Fruit fly (Drosophila melanogaster) whole organism, wandering third instar larva: Measurements from ENCODE around the gene IntS6.

Experiments used
- Abd-B ChIP-seq: fragments of >200 bp; optimal IDR thresholded peaks from 2 replicates; lab custom pipeline; 2017; ENCODE audit warnings: missing biosample characterization, missing genetic modification characterization
- CG32264 ChIP-seq: fragments of 200-800 bp; sonication (Bioruptor generic); optimal IDR thresholded peaks from 2 replicates; lab custom pipeline; 2016; ENCODE audit warnings: missing biosample characterization, missing genetic modification characterization
- CG9705 ChIP-seq: fragments of 200-800 bp; sonication (Bioruptor generic); optimal IDR thresholded peaks from 2 replicates; lab custom pipeline; 2018; ENCODE audit warnings: missing biosample characterization, mild to moderate bottlenecking, missing genetic modification characterization
- CrebA ChIP-seq: fragments of 200-800 bp; sonication (Bioruptor generic); optimal IDR thresholded peaks from 2 replicates; lab custom pipeline; 2016; ENCODE audit warnings: missing biosample characterization, mild to moderate bottlenecking, missing genetic modification characterization, borderline replicate concordance
- Dfd ChIP-seq: fragments of >200 bp; optimal IDR thresholded peaks from 2 replicates; lab custom pipeline; 2017; ENCODE audit warnings: missing biosample characterization, missing genetic modification characterization
- Dif ChIP-seq: fragments of 200-275, 200-300 bp; sonication (Bioruptor generic); optimal IDR thresholded peaks from 2 replicates; lab custom pipeline; 2018; ENCODE audit warnings: missing biosample characterization, missing genetic modification characterization; ENCODE audit not compliant: partially characterized antibody
- GATAd ChIP-seq: sonication (Bioruptor generic); optimal IDR thresholded peaks from 2 replicates; lab custom pipeline; 2016; ENCODE audit warnings: missing biosample characterization, missing genetic modification characterization
- HLH106 ChIP-seq: fragments of 200-800 bp; optimal IDR thresholded peaks from 3 replicates; lab custom pipeline; 2019; ENCODE audit warnings: missing biosample characterization, mild to moderate bottlenecking, missing genetic modification characterization, moderate library complexity
- Hnf4 ChIP-seq: fragments of 200-800 bp; sonication (Bioruptor generic); optimal IDR thresholded peaks from 2 replicates; lab custom pipeline; 2016; ENCODE audit warnings: missing biosample characterization, mild to moderate bottlenecking, missing genetic modification characterization
- Hr78 ChIP-seq: fragments of >200 bp; optimal IDR thresholded peaks from 2 replicates; lab custom pipeline; 2017; ENCODE audit warnings: missing biosample characterization, missing genetic modification characterization
- Hr83 ChIP-seq: fragments of 200-300 bp; sonication (Bioruptor generic); optimal IDR thresholded peaks from 2 replicates; lab custom pipeline; 2016; ENCODE audit warnings: missing biosample characterization, mild to moderate bottlenecking, missing genetic modification characterization, moderate library complexity; ENCODE audit not compliant: poor library complexity, severe bottlenecking
- Jra ChIP-seq: sonication (Bioruptor generic); optimal IDR thresholded peaks from 2 replicates; lab custom pipeline; 2016; ENCODE audit warnings: missing biosample characterization, missing genetic modification characterization
- Mio ChIP-seq: sonication (Bioruptor generic); optimal IDR thresholded peaks from 2 replicates; lab custom pipeline; 2016; ENCODE audit warnings: missing biosample characterization, missing genetic modification characterization
- Myc ChIP-seq: fragments of >200 bp; optimal IDR thresholded peaks from 2 replicates; lab custom pipeline; 2017
- N ChIP-seq: fragments of >200 bp; optimal IDR thresholded peaks from 2 replicates; lab custom pipeline; 2018; ENCODE audit warnings: missing biosample characterization, missing external identifiers, missing genetic modification characterization
- OdsH ChIP-seq: fragments of 200-800 bp; sonication (Bioruptor generic); optimal IDR thresholded peaks from 2 replicates; lab custom pipeline; 2016; ENCODE audit warnings: missing biosample characterization, mild to moderate bottlenecking, missing genetic modification characterization
- Rel ChIP-seq, 2 experiments: fragments of 200-800 bp; sonication (Bioruptor generic) in 1 of 2; optimal IDR thresholded peaks; 2 replicates in 1 of 2; 3 replicates in 1 of 2; lab custom pipeline; 2016 to 2019; ENCODE audit warnings: mild to moderate bottlenecking in 2 of 2, missing biosample characterization in 2 of 2, missing genetic modification characterization in 2 of 2, moderate library complexity in 1 of 2
- Sp1 ChIP-seq: fragments of 200-800 bp; sonication (Bioruptor generic); optimal IDR thresholded peaks from 3 replicates; lab custom pipeline; 2019; ENCODE audit warnings: missing biosample characterization, mild to moderate bottlenecking, missing genetic modification characterization, moderate library complexity
- Vsx2 ChIP-seq: fragments of 200-300, 225-300 bp; sonication (Bioruptor generic); optimal IDR thresholded peaks from 2 replicates; lab custom pipeline; 2018; ENCODE audit warnings: missing biosample characterization, missing genetic modification characterization; ENCODE audit not compliant: partially characterized antibody
- br ChIP-seq: fragments of 200-800 bp; sonication (Bioruptor generic); optimal IDR thresholded peaks from 2 replicates; lab custom pipeline; 2016; ENCODE audit warnings: missing biosample characterization, missing genetic modification characterization
- brk ChIP-seq: fragments of 200-800 bp; sonication (Bioruptor generic); optimal IDR thresholded peaks from 2 replicates; lab custom pipeline; 2016; ENCODE audit warnings: missing biosample characterization, mild to moderate bottlenecking, missing genetic modification characterization
- dl ChIP-seq, 2 experiments: fragments of 175-275, 200-275 bp in 1 of 2; fragments of 200-275 bp in 1 of 2; sonication (Bioruptor generic); optimal IDR thresholded peaks; lab custom pipeline; 2018; ENCODE audit warnings: mild to moderate bottlenecking in 2 of 2, missing biosample characterization in 2 of 2, missing genetic modification characterization in 2 of 2, moderate library complexity in 2 of 2; ENCODE audit not compliant: partially characterized antibody in 2 of 2, insufficient read depth in 1 of 2
- dmrt93B ChIP-seq: fragments of 200-800 bp; sonication (Bioruptor generic); optimal IDR thresholded peaks from 2 replicates; lab custom pipeline; 2018; ENCODE audit warnings: missing biosample characterization, mild to moderate bottlenecking, missing genetic modification characterization
- dsf ChIP-seq: sonication (Bioruptor generic); optimal IDR thresholded peaks from 2 replicates; lab custom pipeline; 2016; ENCODE audit warnings: missing biosample characterization, missing genetic modification characterization, borderline replicate concordance
- ey ChIP-seq: fragments of 200-800 bp; sonication (Bioruptor generic); optimal IDR thresholded peaks from 2 replicates; lab custom pipeline; 2016; ENCODE audit warnings: missing biosample characterization, missing genetic modification characterization
- foxo ChIP-seq, 2 experiments: fragments of 200-800 bp; sonication (Bioruptor generic); optimal IDR thresholded peaks; 2 replicates in 1 of 2; 3 replicates in 1 of 2; lab custom pipeline; 2016 to 2017; ENCODE audit warnings: missing biosample characterization in 2 of 2, missing genetic modification characterization in 2 of 2
- fru ChIP-seq: fragments of 200-800 bp; sonication (Bioruptor generic); optimal IDR thresholded peaks from 3 replicates; lab custom pipeline; 2016; ENCODE audit warnings: missing biosample characterization, mild to moderate bottlenecking, missing genetic modification characterization
- h ChIP-seq: fragments of 200-800 bp; sonication (Bioruptor generic); optimal IDR thresholded peaks from 3 replicates; lab custom pipeline; 2016; ENCODE audit warnings: missing biosample characterization, mild to moderate bottlenecking, missing genetic modification characterization
- jim ChIP-seq: fragments of 175-275, 200-325 bp; sonication (Bioruptor generic); optimal IDR thresholded peaks from 2 replicates; lab custom pipeline; 2016; ENCODE audit warnings: missing biosample characterization, mild to moderate bottlenecking, missing genetic modification characterization
- lola ChIP-seq: fragments of >200 bp; optimal IDR thresholded peaks from 2 replicates; lab custom pipeline; 2017; ENCODE audit warnings: missing biosample characterization, missing genetic modification characterization
- pan ChIP-seq: fragments of >200 bp; optimal IDR thresholded peaks from 2 replicates; lab custom pipeline; 2017
- psq ChIP-seq: fragments of 200-800 bp; sonication (Bioruptor generic); optimal IDR thresholded peaks from 3 replicates; lab custom pipeline; 2017; ENCODE audit warnings: missing biosample characterization, mild to moderate bottlenecking, missing genetic modification characterization, moderate library complexity
- rgr ChIP-seq: fragments of 200-800 bp; sonication (Bioruptor generic); optimal IDR thresholded peaks from 3 replicates; lab custom pipeline; 2016; ENCODE audit warnings: missing biosample characterization, mild to moderate bottlenecking, missing genetic modification characterization
- sage ChIP-seq: fragments of 200-800 bp; sonication (Bioruptor generic); optimal IDR thresholded peaks from 2 replicates; lab custom pipeline; 2016; ENCODE audit warnings: missing biosample characterization, mild to moderate bottlenecking, missing genetic modification characterization
- sv ChIP-seq: fragments of 200-800 bp; sonication (Bioruptor generic); optimal IDR thresholded peaks from 3 replicates; lab custom pipeline; 2016; ENCODE audit warnings: missing biosample characterization, missing genetic modification characterization
- tai ChIP-seq: sonication (Bioruptor generic); optimal IDR thresholded peaks from 2 replicates; lab custom pipeline; 2016; ENCODE audit warnings: missing biosample characterization, missing genetic modification characterization
- usp ChIP-seq: fragments of >200 bp; optimal IDR thresholded peaks from 2 replicates; lab custom pipeline; 2017; ENCODE audit warnings: missing biosample characterization, missing genetic modification characterization
- woc ChIP-seq: sonication (Bioruptor generic); optimal IDR thresholded peaks from 2 replicates; lab custom pipeline; 2016; ENCODE audit warnings: missing biosample characterization, mild to moderate bottlenecking, missing genetic modification characterization

The IntS6 gene

dm6 chrX:5696436-5697022, 50.5 kb downstream of the IntS6 start:
- TF ChIP-seq h (GFP tag; lab: Kevin White, UChicago) (peak; percentile 98), tai (GFP tag; lab: Kevin White, UChicago) (no peak), rgr (peak; percentile 97), woc (GFP tag; lab: Kevin White, UChicago) (peak; percentile 92), brk (GFP tag; lab: Kevin White, UChicago) (peak; percentile 88), CG32264 (peak; percentile 90), Mio (GFP tag; lab: Kevin White, UChicago) (peak; percentile 87), dsf (GFP tag; lab: Kevin White, UChicago) (peak; percentile 89), psq (GFP tag; lab: Kevin White, UChicago) (peak; percentile 93), Hr83 (GFP tag; lab: Kevin White, UChicago) (peak; percentile 60), foxo (GFP tag; optimal IDR thresholded peaks at IDR 0.05; lab: Kevin White, UChicago) (peak; percentile 86 to 99), dmrt93B (peak; percentile 94), sv (GFP tag; lab: Kevin White, UChicago) (peak; percentile 99), GATAd (GFP tag; lab: Kevin White, UChicago) (peak; percentile 90), Rel (GFP tag; optimal IDR thresholded peaks at IDR 0.05; lab: Kevin White, UChicago) (peak; percentile 82), Rel (tag; optimal IDR thresholded peaks at IDR 0.05; lab: Kevin White, UChicago) (peak; percentile 38), usp (GFP tag; lab: Kevin White, UChicago) (no peak), N (GFP tag; lab: Kevin White, UChicago) (no peak), sage (peak; percentile 94), Dif (GFP tag; lab: Kevin White, UChicago) (no peak), ey (GFP tag; lab: Kevin White, UChicago) (peak; percentile 98), Jra (GFP tag; lab: Kevin White, UChicago) (peak; percentile 93), CrebA (GFP tag; lab: Kevin White, UChicago) (no peak), Hnf4 (peak; percentile 97), Vsx2 (no peak), Myc (lab: Kevin White, UChicago) (no peak), Dfd (GFP tag; lab: Kevin White, UChicago) (no peak), lola (GFP tag; lab: Kevin White, UChicago) (no peak), Sp1 (GFP tag; lab: Kevin White, UChicago) (peak; percentile 93), HLH106 (tag; lab: Kevin White, UChicago) (peak; percentile 79), pan (lab: Kevin White, UChicago) (no peak), CG9705 (GFP tag; lab: Kevin White, UChicago) (peak; percentile 93), Hr78 (GFP tag; lab: Kevin White, UChicago) (no peak), jim (GFP tag; lab: Kevin White, UChicago) (peak; percentile 67), OdsH (GFP tag; lab: Kevin White, UChicago) (peak; percentile 95), dl (GFP tag; optimal IDR thresholded peaks at IDR 0.05; lab: Kevin White, UChicago; ENCODE audit: insufficient read depth in 1 of 2, partially characterized antibody in 2 of 2) (no peak), br (peak; percentile 98), fru (GFP tag; lab: Kevin White, UChicago) (peak; percentile 98), Abd-B (GFP tag; lab: Kevin White, UChicago) (no peak)

dm6 chrX:5695958-5696357, 51.1 kb downstream of the IntS6 start:
- TF ChIP-seq HLH106 (tag; lab: Kevin White, UChicago) (peak; percentile 75), dmrt93B (no peak), CG9705 (GFP tag; lab: Kevin White, UChicago) (no peak), fru (GFP tag; lab: Kevin White, UChicago) (no peak), woc (GFP tag; lab: Kevin White, UChicago) (no peak)
- TF ChIP-seq, all 38 proteins: peak for 1
